Worm (Caenorhabditis elegans) whole organism, dauer: ENCODE results near the gene F17C11.13.

Source experiments
- unc-62 ChIP-seq: sonication (generic microtip); optimal IDR thresholded peaks from 2 replicates; lab custom pipeline; 2017; ENCODE audit warnings: missing biosample characterization, missing genetic modification reagents, missing genetic modification characterization

The F17C11.13 gene

ce11 chrV:10941150-10941549 lies 14.6 kb upstream of the F17C11.13 start, which contains the start of gene F17C11.26:
TSS of gene F17C11.26 (plus strand) at chrV:10941450.
- TF ChIP-seq unc-62 (GFP tag; lab: Kevin White, UChicago): no peak

- no peak for TF ChIP-seq unc-62 (GFP tag; lab: Kevin White, UChicago)
These were observed 13.6 kb upstream of the F17C11.13 start, which contains the start of gene zip-9 for ce11 chrV:10942161-10942560. TSS of gene zip-9 (plus strand) at chrV:10942461.

ce11 chrV:10944903-10945302 lies 10.8 kb upstream of the F17C11.13 start:
- TF ChIP-seq unc-62 (GFP tag; lab: Kevin White, UChicago): no peak

ce11 chrV:10947210-10947609 lies 8.5 kb upstream of the F17C11.13 start:
- TF ChIP-seq unc-62 (GFP tag; lab: Kevin White, UChicago): no peak

ce11 chrV:10947930-10948329 lies 7.8 kb upstream of the F17C11.13 start, which contains the start of gene F17C11.2:
TSS of gene F17C11.2 (plus strand) at chrV:10948230.
- TF ChIP-seq unc-62 (GFP tag; lab: Kevin White, UChicago): no peak

- TF ChIP-seq unc-62 (GFP tag; lab: Kevin White, UChicago): no peak
These were observed 6.2 kb upstream of the F17C11.13 start, which contains the start of gene col-153 for ce11 chrV:10949511-10949910. TSS of gene col-153 (plus strand) at chrV:10949811.

- TF ChIP-seq unc-62 (GFP tag; lab: Kevin White, UChicago): no peak
These were observed 4.0 kb upstream of the F17C11.13 start, which contains the start of gene F17C11.4 for ce11 chrV:10951655-10952278. TSS of gene F17C11.4 (plus strand) at chrV:10951860.

- no peak for TF ChIP-seq unc-62 (GFP tag; lab: Kevin White, UChicago)
These were observed 2.1 kb upstream of the F17C11.13 start for ce11 chrV:10953471-10954155.

ce11 chrV:10954334-10954733 lies 1.4 kb upstream of the F17C11.13 start, which contains the start of gene clec-221:
TSS of gene clec-221 (minus strand) at chrV:10954434.
- no peak for TF ChIP-seq unc-62 (GFP tag; lab: Kevin White, UChicago)

- TF ChIP-seq unc-62 (GFP tag; lab: Kevin White, UChicago): no peak
These were observed 891 bp upstream of the F17C11.13 start, which contains the start of gene F17C11.6 for ce11 chrV:10954832-10955231. TSS of gene F17C11.6 (plus strand) at chrV:10955121.

- TF ChIP-seq unc-62 (GFP tag; lab: Kevin White, UChicago): no peak
These were observed 2.7 kb downstream of the F17C11.13 start, which contains the start of gene pigt-1 for ce11 chrV:10958322-10958900. TSS of gene pigt-1 (minus strand) at chrV:10958821.

ce11 chrV:10960544-10960943 lies 4.8 kb downstream of the F17C11.13 start, which contains the start of gene vps-36:
TSS of gene vps-36 (minus strand) at chrV:10960669.
- TF ChIP-seq unc-62 (GFP tag; lab: Kevin White, UChicago): no peak

ce11 chrV:10961448-10961870 lies 5.7 kb downstream of the F17C11.13 start:
- no peak for TF ChIP-seq unc-62 (GFP tag; lab: Kevin White, UChicago)

- no peak for TF ChIP-seq unc-62 (GFP tag; lab: Kevin White, UChicago)
These were observed 9.8 kb downstream of the F17C11.13 start, which contains the start of the genes ctf-4 and eef-1G for ce11 chrV:10965501-10965900. TSS of gene ctf-4 (minus strand) at chrV:10965539. TSS of gene eef-1G (plus strand) at chrV:10965719.

- no peak for TF ChIP-seq unc-62 (GFP tag; lab: Kevin White, UChicago)
These were observed 11.2 kb downstream of the F17C11.13 start for ce11 chrV:10966874-10967273.
